Fruit fly (Drosophila melanogaster) whole organism, embryonic: ENCODE results near the gene Muc96D.
A peak's percentile ranks its signal among the peaks of the same experiment; 100 is the strongest.

Experiments
- Antp ChIP-seq: fragments of 200-800 bp; sonication (Bioruptor generic); optimal IDR thresholded peaks from 3 replicates; lab custom pipeline; 2016; ENCODE audit warnings: missing biosample characterization, missing genetic modification characterization
- CG10543 ChIP-seq: fragments of 200-800 bp; sonication (Bioruptor generic); optimal IDR thresholded peaks from 3 replicates; lab custom pipeline; 2017; ENCODE audit warnings: missing biosample characterization, mild to moderate bottlenecking, missing genetic modification characterization, moderate library complexity
- CG11085 ChIP-seq: fragments of 200-800 bp; sonication (Bioruptor generic); IDR thresholded peaks from 2 replicates; pipeline ENCODE4 v1.3.6; 2022; ENCODE audit warnings: missing biosample characterization, missing genetic modification characterization
- CG11723 ChIP-seq: fragments of 200-800 bp; sonication (Bioruptor generic); optimal IDR thresholded peaks from 2 replicates; lab custom pipeline; 2017; ENCODE audit warnings: missing biosample characterization, mild to moderate bottlenecking, missing genetic modification characterization
- CG12104 ChIP-seq: fragments of 200-800 bp; sonication (Bioruptor generic); optimal IDR thresholded peaks from 3 replicates; lab custom pipeline; 2016; ENCODE audit warnings: missing biosample characterization, missing genetic modification characterization
- CG15479 ChIP-seq: fragments of 200-800 bp; sonication (Bioruptor generic); optimal IDR thresholded peaks from 3 replicates; lab custom pipeline; 2019; ENCODE audit warnings: missing biosample characterization, mild to moderate bottlenecking, missing genetic modification characterization, moderate library complexity
- CG15514 ChIP-seq: fragments of 200-800 bp; sonication (Bioruptor generic); optimal IDR thresholded peaks from 3 replicates; lab custom pipeline; 2017; ENCODE audit warnings: missing biosample characterization, missing genetic modification characterization, mild to moderate bottlenecking, moderate library complexity, missing genetic modification reagents
- CG2199 ChIP-seq: fragments of 200-800 bp; sonication (Bioruptor generic); IDR thresholded peaks from 3 replicates; pipeline ENCODE4 v1.3.6; 2022; ENCODE audit warnings: missing biosample characterization, missing genetic modification characterization
- CG31388 ChIP-seq: fragments of 200-800 bp; sonication (Bioruptor generic); optimal IDR thresholded peaks from 2 replicates; lab custom pipeline; 2016; ENCODE audit warnings: missing biosample characterization, missing genetic modification characterization
- CG34224 ChIP-seq: fragments of 200-800 bp; sonication (Bioruptor generic); IDR thresholded peaks from 3 replicates; pipeline ENCODE4 v1.3.6; 2022; ENCODE audit warnings: missing biosample characterization, missing genetic modification characterization; ENCODE audit not compliant: partially characterized antibody
- CG3995 ChIP-seq: fragments of 200-800 bp; sonication (Bioruptor generic); optimal IDR thresholded peaks from 3 replicates; lab custom pipeline; 2016; ENCODE audit warnings: missing biosample characterization, missing genetic modification characterization
- CG5180 ChIP-seq: fragments of 200-800 bp; sonication (Bioruptor generic); optimal IDR thresholded peaks from 3 replicates; lab custom pipeline; 2017; ENCODE audit warnings: missing biosample characterization, missing genetic modification characterization, mild to moderate bottlenecking, moderate library complexity, missing genetic modification reagents
- CG6683 ChIP-seq: fragments of 200-800 bp; sonication (Bioruptor generic); optimal IDR thresholded peaks from 2 replicates; lab custom pipeline; 2017; ENCODE audit warnings: missing biosample characterization, mild to moderate bottlenecking, missing genetic modification characterization, missing genetic modification reagents
- CG8359 ChIP-seq: fragments of 200-800 bp; sonication (Bioruptor generic); optimal IDR thresholded peaks from 2 replicates; lab custom pipeline; 2017; ENCODE audit warnings: missing biosample characterization, mild to moderate bottlenecking, missing genetic modification characterization, borderline replicate concordance
- CkIIα-i1 ChIP-seq: fragments of 200-800 bp; sonication (Bioruptor generic); IDR thresholded peaks from 2 replicates; pipeline ENCODE4 v1.3.6; 2022; ENCODE audit warnings: missing biosample characterization, missing genetic modification characterization
- Dfd ChIP-seq, 2 experiments: fragments of >200 bp; optimal IDR thresholded peaks; 2 replicates each; lab custom pipeline; 2017; ENCODE audit warnings: missing biosample characterization in 2 of 2, missing genetic modification characterization in 2 of 2
- Dp ChIP-seq: fragments of 200-800 bp; sonication (Bioruptor generic); optimal IDR thresholded peaks from 2 replicates; lab custom pipeline; 2018; ENCODE audit warnings: missing biosample characterization, mild to moderate bottlenecking, missing genetic modification characterization, moderate library complexity
- Dref ChIP-seq: fragments of 200-800 bp; sonication (Bioruptor generic); IDR thresholded peaks from 2 replicates; pipeline ENCODE4 v1.3.6; 2022; ENCODE audit warnings: missing biosample characterization, missing genetic modification characterization
- Drgx ChIP-seq: fragments of 200-800 bp; sonication (Bioruptor generic); IDR thresholded peaks from 2 replicates; pipeline ENCODE4 v1.3.6; 2022; ENCODE audit warnings: missing biosample characterization, missing genetic modification characterization
- Eip74EF ChIP-seq, 2 experiments: fragments of 200-800 bp in 1 of 2; fragments of >200 bp in 1 of 2; sonication (Bioruptor generic) in 1 of 2; optimal IDR thresholded peaks; 2 replicates each; lab custom pipeline; 2017 to 2019; ENCODE audit warnings: missing biosample characterization in 2 of 2, missing genetic modification characterization in 2 of 2, mild to moderate bottlenecking in 1 of 2, moderate library complexity in 1 of 2
- Ets65A ChIP-seq: fragments of 200-800 bp; sonication (Bioruptor generic); peaks from one replicate; lab custom pipeline; 2016; ENCODE audit warnings: missing biosample characterization, missing genetic modification characterization
- Fer3 ChIP-seq: fragments of 200-800 bp; sonication (Bioruptor generic); optimal IDR thresholded peaks from 2 replicates; lab custom pipeline; 2018; ENCODE audit warnings: missing biosample characterization, mild to moderate bottlenecking, missing genetic modification characterization, moderate library complexity
- Gug ChIP-seq: fragments of 200-800 bp; sonication (Bioruptor generic); IDR thresholded peaks from 4 replicates; pipeline ENCODE4 v1.3.6; 2022; ENCODE audit warnings: missing biosample characterization, missing genetic modification characterization
- HLH4C ChIP-seq: fragments of 200-800 bp; sonication (Bioruptor generic); IDR thresholded peaks from 3 replicates; pipeline ENCODE4 v1.3.6; 2022; ENCODE audit warnings: missing biosample characterization, missing genetic modification characterization; ENCODE audit not compliant: partially characterized antibody
- HmgD ChIP-seq: fragments of 200-800 bp; sonication (Bioruptor generic); optimal IDR thresholded peaks from 3 replicates; lab custom pipeline; 2016; ENCODE audit warnings: missing biosample characterization, missing genetic modification characterization
- Kr ChIP-seq: fragments of 200-800 bp; sonication (Bioruptor generic); optimal IDR thresholded peaks from 2 replicates; lab custom pipeline; 2017; ENCODE audit warnings: missing biosample characterization, mild to moderate bottlenecking, missing genetic modification characterization
- Ptx1 ChIP-seq: fragments of 200-800 bp; sonication (Bioruptor generic); IDR thresholded peaks from 2 replicates; pipeline ENCODE4 v1.3.6; 2022; ENCODE audit warnings: missing biosample characterization, missing genetic modification characterization
- Usf ChIP-seq: fragments of 200-800 bp; sonication (Bioruptor generic); optimal IDR thresholded peaks from 2 replicates; lab custom pipeline; 2017; ENCODE audit warnings: missing genotype, missing biosample characterization, missing genetic modification characterization
- Xbp1 ChIP-seq: fragments of 200-800 bp; sonication (Bioruptor generic); optimal IDR thresholded peaks from 3 replicates; lab custom pipeline; 2016; ENCODE audit warnings: missing biosample characterization, mild to moderate bottlenecking, missing genetic modification characterization
- ato ChIP-seq: fragments of 200-800 bp; sonication (Bioruptor generic); IDR thresholded peaks from 2 replicates; pipeline ENCODE4 v1.3.6; 2022; ENCODE audit warnings: missing biosample characterization, missing genetic modification characterization; ENCODE audit not compliant: partially characterized antibody
- az2 ChIP-seq: fragments of 200-800 bp; sonication (Bioruptor generic); optimal IDR thresholded peaks from 3 replicates; lab custom pipeline; 2016; ENCODE audit warnings: missing biosample characterization, missing genetic modification characterization
- bowl ChIP-seq: fragments of 200-800 bp; sonication (Bioruptor generic); IDR thresholded peaks from 2 replicates; pipeline ENCODE4 v1.3.6; 2022; ENCODE audit warnings: missing biosample characterization, missing genetic modification characterization
- chn ChIP-seq: fragments of 200-800 bp; sonication (Bioruptor generic); optimal IDR thresholded peaks from 2 replicates; lab custom pipeline; 2016; ENCODE audit warnings: missing biosample characterization, missing genetic modification characterization
- fu2 ChIP-seq: fragments of 200-800 bp; sonication (Bioruptor generic); optimal IDR thresholded peaks from 2 replicates; lab custom pipeline; 2016; ENCODE audit warnings: missing biosample characterization, missing genetic modification characterization
- gcm2 ChIP-seq: fragments of 200-800 bp; sonication (Bioruptor generic); optimal IDR thresholded peaks from 2 replicates; lab custom pipeline; 2016; ENCODE audit warnings: missing biosample characterization, missing genetic modification characterization
- grn ChIP-seq: fragments of 200-800 bp; sonication (Bioruptor generic); optimal IDR thresholded peaks from 3 replicates; lab custom pipeline; 2017; ENCODE audit warnings: missing biosample characterization, missing genetic modification characterization
- lilli ChIP-seq: fragments of 200-800 bp; sonication (Bioruptor generic); optimal IDR thresholded peaks from 3 replicates; lab custom pipeline; 2016; ENCODE audit warnings: missing biosample characterization, missing genetic modification characterization
- nmo ChIP-seq: fragments of 200-800 bp; sonication (Bioruptor generic); optimal IDR thresholded peaks from 2 replicates; lab custom pipeline; 2018; ENCODE audit warnings: missing biosample characterization, mild to moderate bottlenecking, missing genetic modification characterization, moderate library complexity
- otp ChIP-seq: fragments of 200-800 bp; sonication (Bioruptor generic); IDR thresholded peaks from 3 replicates; pipeline ENCODE4, ENCODE4 v1.3.6; 2022; ENCODE audit warnings: missing biosample characterization, missing genetic modification characterization
- pzg ChIP-seq: fragments of 200-800 bp; sonication (Bioruptor generic); optimal IDR thresholded peaks from 3 replicates; lab custom pipeline; 2018; ENCODE audit warnings: missing biosample characterization, mild to moderate bottlenecking, missing genetic modification characterization, moderate library complexity
- rib ChIP-seq: fragments of 200-800 bp; sonication (Bioruptor generic); IDR thresholded peaks from 2 replicates; pipeline ENCODE4 v1.3.6; 2022; ENCODE audit warnings: missing biosample characterization, missing genetic modification characterization
- slbo ChIP-seq: fragments of 200-800 bp; sonication (Bioruptor generic); IDR thresholded peaks from 2 replicates; pipeline ENCODE4 v1.3.6; 2022; ENCODE audit warnings: missing biosample characterization, missing genetic modification characterization
- sna ChIP-seq: fragments of 200-800 bp; sonication (Bioruptor generic); IDR thresholded peaks from 2 replicates; pipeline ENCODE4 v1.3.6; 2022; ENCODE audit warnings: missing biosample characterization, missing genetic modification characterization; ENCODE audit not compliant: partially characterized antibody
- trem ChIP-seq: fragments of 200-800 bp; optimal IDR thresholded peaks from 3 replicates; lab custom pipeline; 2019; ENCODE audit warnings: missing biosample characterization, mild to moderate bottlenecking, missing genetic modification characterization, moderate library complexity
- zen ChIP-seq: fragments of 200-800 bp; sonication (Bioruptor generic); optimal IDR thresholded peaks from 3 replicates; lab custom pipeline; 2018; ENCODE audit warnings: missing biosample characterization, mild to moderate bottlenecking, missing genetic modification characterization, moderate library complexity
- zen2 ChIP-seq: fragments of 200-800 bp; sonication (Bioruptor generic); IDR thresholded peaks from 3 replicates; pipeline ENCODE4 v1.3.6; 2022; ENCODE audit warnings: missing biosample characterization, missing genetic modification characterization; ENCODE audit not compliant: partially characterized antibody

Muc96D gene

DNA sequence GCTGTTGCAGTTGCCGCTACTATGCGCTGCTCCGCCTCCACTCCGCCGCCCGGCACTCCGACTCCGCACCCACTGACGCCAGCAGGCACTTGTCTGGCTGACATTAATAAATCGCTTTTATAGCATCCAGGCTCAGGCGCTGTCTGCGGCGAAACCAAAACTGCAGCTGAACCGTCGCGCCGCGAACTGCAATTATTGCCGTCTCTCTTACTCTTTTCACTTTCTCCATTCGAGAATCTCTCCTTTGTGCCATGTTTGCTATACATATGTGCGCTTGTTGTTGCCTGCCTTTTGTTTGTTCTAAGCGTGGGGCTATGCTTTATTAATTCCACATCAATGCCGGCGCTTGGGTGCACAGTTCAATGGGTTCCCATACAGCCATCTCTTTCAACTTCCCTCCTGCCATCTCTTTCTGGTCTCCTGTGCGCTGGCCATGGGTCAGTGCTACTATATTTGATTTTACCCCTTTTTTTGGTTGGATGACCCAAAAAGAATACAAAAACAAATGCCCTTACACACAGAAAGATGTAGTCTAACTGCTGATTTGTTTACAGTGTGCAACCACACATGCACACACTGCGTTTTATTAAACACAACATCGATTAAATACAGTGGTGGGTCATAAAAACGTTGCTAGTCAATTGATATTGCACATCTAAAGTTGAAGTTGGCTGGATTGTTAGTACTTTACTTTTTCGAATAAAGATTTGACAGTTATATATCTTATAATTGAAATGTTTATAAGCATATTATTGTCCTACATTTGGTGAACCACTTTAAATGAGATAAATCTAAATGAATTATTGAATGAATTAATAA lies 46.2 kb upstream of the Muc96D start (continued):
- TF ChIP-seq Antp (GFP tag; lab: Kevin White, UChicago) (no peak), Eip74EF (GFP tag; optimal IDR thresholded peaks at IDR 0.05; lab: Kevin White, UChicago) (no peak), CG6683 (GFP tag; lab: Kevin White, UChicago) (no peak), sna (no peak), CG8359 (GFP tag; lab: Kevin White, UChicago) (no peak), CG11085 (GFP tag; lab: Robert Waterston, UW) (no peak), az2 (GFP tag; lab: Kevin White, UChicago) (no peak), CG34224 (GFP tag; lab: Robert Waterston, UW) (no peak), rib (no peak), Gug (GFP tag; lab: Robert Waterston, UW) (no peak), Ptx1 (GFP tag; lab: Robert Waterston, UW) (no peak), CG11723 (GFP tag; lab: Kevin White, UChicago) (no peak), Kr (GFP tag; lab: Kevin White, UChicago) (peak; percentile 81), CG2199 (GFP tag; lab: Robert Waterston, UW) (0 out of 3 replicates have a peak, but pooled peaks have one; percentile 67), CkIIα-i1 (GFP tag; lab: Robert Waterston, UW) (no peak), CG12104 (GFP tag; lab: Kevin White, UChicago) (no peak), pzg (GFP tag; lab: Kevin White, UChicago) (no peak), Dref (GFP tag; lab: Robert Waterston, UW) (no peak), grn (GFP tag; lab: Kevin White, UChicago) (no peak), Fer3 (tag; lab: Kevin White, UChicago) (no peak), CG3995 (GFP tag; lab: Kevin White, UChicago) (no peak), fu2 (GFP tag; lab: Kevin White, UChicago) (no peak), slbo (no peak), ato (GFP tag; lab: Robert Waterston, UW) (no peak)

DNA sequence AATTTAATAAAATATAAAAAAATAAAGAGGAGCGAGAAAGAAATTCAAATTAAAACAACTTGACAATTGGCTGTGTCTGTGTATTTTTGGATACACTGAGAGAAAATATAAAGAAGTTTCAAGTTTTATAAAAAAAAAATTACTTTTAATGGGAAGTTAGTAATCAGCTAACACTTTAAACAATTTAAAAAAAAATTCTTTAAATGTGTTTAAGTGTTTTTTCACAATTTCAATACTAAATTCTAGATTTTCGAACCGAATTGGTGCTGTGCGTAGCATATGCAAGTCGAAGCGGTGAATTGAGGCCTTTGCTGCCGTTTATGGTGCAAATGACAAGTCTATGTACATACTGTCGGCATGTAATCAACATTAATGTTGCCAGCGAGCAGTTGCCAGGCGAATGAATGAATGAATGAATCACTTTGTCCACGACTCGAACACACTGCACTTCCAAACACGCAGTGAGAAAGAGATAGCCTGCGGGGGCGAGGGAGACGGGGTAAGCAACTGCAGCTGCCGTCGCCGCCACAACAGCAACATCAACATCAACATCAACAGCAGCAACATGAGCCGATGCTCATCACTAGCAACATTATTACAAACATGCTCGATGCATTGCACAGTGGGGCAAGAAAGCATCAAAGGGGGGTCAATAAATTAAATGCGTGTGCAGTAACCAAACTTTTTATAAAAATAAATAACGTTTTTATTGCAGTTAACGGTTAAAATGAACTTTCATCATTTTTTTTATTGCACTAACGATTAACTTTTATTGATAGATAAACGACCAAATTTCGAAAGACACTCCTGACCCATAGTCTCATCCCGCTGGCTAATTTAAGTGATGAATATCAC lies 45.3 kb upstream of the Muc96D start:
- TF ChIP-seq Usf (peak; percentile 43), Eip74EF (GFP tag; optimal IDR thresholded peaks at IDR 0.05; lab: Kevin White, UChicago) (peak in 1 of 2 experiments; percentile 44), CG31388 (GFP tag; lab: Kevin White, UChicago) (no peak), otp (GFP tag; lab: Robert Waterston, UW) (peak; percentile 61; the same call in 1 of the 3 replicates), trem (tag; lab: Kevin White, UChicago) (peak; percentile 77), Ets65A (peak; percentile 88), gcm2 (GFP tag; lab: Kevin White, UChicago) (peak; percentile 17), CG15514 (GFP tag; lab: Kevin White, UChicago) (no peak), CG15479 (GFP tag; lab: Kevin White, UChicago) (no peak), zen2 (GFP tag; lab: Robert Waterston, UW) (no peak), Dp (GFP tag; lab: Kevin White, UChicago) (no peak), CG10543 (GFP tag; lab: Kevin White, UChicago) (no peak), HmgD (no peak), Dfd (GFP tag; optimal IDR thresholded peaks at IDR 0.05; lab: Kevin White, UChicago) (no peak), zen (peak; percentile 46), chn (peak; percentile 45), Xbp1 (GFP tag; lab: Kevin White, UChicago) (peak; percentile 57), CG34224 (GFP tag; lab: Robert Waterston, UW) (no peak), lilli (GFP tag; lab: Kevin White, UChicago) (peak; percentile 39), HLH4C (GFP tag; lab: Robert Waterston, UW) (0 out of 3 replicates have a peak, but pooled peaks have one; percentile 50), bowl (0 out of 2 replicates have a peak, but pooled peaks have one; percentile 21), Drgx (GFP tag; lab: Robert Waterston, UW) (peak; percentile 90), nmo (GFP tag; lab: Kevin White, UChicago) (peak; percentile 87), CG5180 (GFP tag; lab: Kevin White, UChicago) (peak; percentile 96)
